Worm (Caenorhabditis elegans): ENCODE measurements around the gene smvt-1.

The smvt-1 gene

ce11 chrX:2591586-2592000 lies 42.8 kb upstream of the smvt-1 start (continued):
- TF ChIP-seq irx-1 (tag; optimal IDR thresholded peaks at IDR 0.05): peak; percentile 47
- TF ChIP-seq jun-1 (tag; optimal IDR thresholded peaks at IDR 0.05): peak; percentile 42
- no peak; the same call in 1 of the 2 replicates for TF ChIP-seq isw-1 (GFP tag; IDR thresholded peaks at IDR 0.05)
- TF ChIP-seq nhr-20 (tag; optimal IDR thresholded peaks at IDR 0.05): peak; percentile 88
- no peak for TF ChIP-seq C04F5.9 (tag; optimal IDR thresholded peaks at IDR 0.05)
- TF ChIP-seq zag-1 (tag; optimal IDR thresholded peaks at IDR 0.05): no peak
- peak; percentile 76 for TF ChIP-seq tbx-2 (tag; optimal IDR thresholded peaks at IDR 0.05)
- peak; percentile 97 for TF ChIP-seq blmp-1 (tag; optimal IDR thresholded peaks at IDR 0.05)
- peak; percentile 49 for TF ChIP-seq xbp-1 (tag; optimal IDR thresholded peaks at IDR 0.05)
- no peak for TF ChIP-seq pax-3 (tag; optimal IDR thresholded peaks at IDR 0.05)
- no peak for TF ChIP-seq hlh-4 (tag; optimal IDR thresholded peaks at IDR 0.05)
- TF ChIP-seq nhr-28 (tag; optimal IDR thresholded peaks at IDR 0.05): no peak
- no peak for TF ChIP-seq efl-3 (GFP tag; optimal IDR thresholded peaks at IDR 0.05)
- TF ChIP-seq elt-2 (tag; optimal IDR thresholded peaks at IDR 0.05): no peak
- peak; percentile 73 for TF ChIP-seq swsn-7 (tag; optimal IDR thresholded peaks at IDR 0.05)
- TF ChIP-seq nhr-47 (tag; optimal IDR thresholded peaks at IDR 0.05): peak; percentile 53
- TF ChIP-seq nhr-71 (tag; optimal IDR thresholded peaks at IDR 0.05): peak; percentile 85
- TF ChIP-seq fkh-10 (GFP tag; optimal IDR thresholded peaks at IDR 0.05): no peak
- TF ChIP-seq unc-86 (tag; optimal IDR thresholded peaks at IDR 0.05): no peak
- TF ChIP-seq elt-3 (tag; optimal IDR thresholded peaks at IDR 0.05): peak in 2 of 6 experiments; percentile 44
- TF ChIP-seq sptf-1 (tag; optimal IDR thresholded peaks at IDR 0.05): no peak
- TF ChIP-seq aha-1 (tag; optimal IDR thresholded peaks at IDR 0.05): no peak
- TF ChIP-seq ets-5 (GFP tag; IDR thresholded peaks at IDR 0.05): no peak
- no peak for TF ChIP-seq dsc-1 (tag; optimal IDR thresholded peaks at IDR 0.05)
- TF ChIP-seq ama-1 (optimal IDR thresholded peaks at IDR 0.05): no peak
- TF ChIP-seq fkh-4 (tag; optimal IDR thresholded peaks at IDR 0.05; ENCODE audit: borderline replicate concordance): no peak
- no peak for TF ChIP-seq ceh-8 (GFP tag; optimal IDR thresholded peaks at IDR 0.05)
- TF ChIP-seq F16B12.6 (tag; optimal IDR thresholded peaks at IDR 0.05): no peak
- no peak for TF ChIP-seq sup-37 (GFP tag; optimal IDR thresholded peaks at IDR 0.05)
- peak; percentile 96 for TF ChIP-seq nhr-85 (tag)
- TF ChIP-seq mab-9 (GFP tag; IDR thresholded peaks at IDR 0.05): no peak
- peak; percentile 48 for TF ChIP-seq C16A3.4 (tag; optimal IDR thresholded peaks at IDR 0.05)
- TF ChIP-seq hpl-2 (GFP tag; optimal IDR thresholded peaks at IDR 0.05): no peak
- no peak for TF ChIP-seq tlp-1 (tag; optimal IDR thresholded peaks at IDR 0.05)
- TF ChIP-seq vab-15 (tag; optimal IDR thresholded peaks at IDR 0.05): no peak
- no peak for TF ChIP-seq pqm-1 (tag; optimal IDR thresholded peaks at IDR 0.05)
- TF ChIP-seq fos-1 (tag; optimal IDR thresholded peaks at IDR 0.05): no peak
- TF ChIP-seq unc-62 (GFP tag; optimal IDR thresholded peaks at IDR 0.05): no peak
- TF ChIP-seq lin-35 (GFP tag; optimal IDR thresholded peaks at IDR 0.05): peak; percentile 54 to 61
- TF ChIP-seq dpl-1 (GFP tag; optimal IDR thresholded peaks at IDR 0.05): peak; percentile 30 to 42 (median 38)
- TF ChIP-seq nhr-19 (GFP tag; conservative IDR thresholded peaks at IDR 0.05): peak; percentile 68
- peak; percentile 93 for TF ChIP-seq lin-14 (GFP tag; optimal IDR thresholded peaks at IDR 0.05)
- peak; percentile 40 for TF ChIP-seq ztf-4 (tag; optimal IDR thresholded peaks at IDR 0.05)
- peak; percentile 56 for TF ChIP-seq nhr-90 (tag; optimal IDR thresholded peaks at IDR 0.05; ENCODE audit: poor library complexity)
- no peak for TF ChIP-seq alr-1 (tag; optimal IDR thresholded peaks at IDR 0.05; ENCODE audit: borderline replicate concordance)
- TF ChIP-seq grh-1 (GFP tag; IDR thresholded peaks at IDR 0.05): peak; percentile 52
- TF ChIP-seq lin-39 (tag; optimal IDR thresholded peaks at IDR 0.05): no peak
- TF ChIP-seq nhr-84 (tag; optimal IDR thresholded peaks at IDR 0.05): peak; percentile 8
- TF ChIP-seq lin-15B (tag; optimal IDR thresholded peaks at IDR 0.05): no peak
- TF ChIP-seq efl-1 (optimal IDR thresholded peaks at IDR 0.05): peak; percentile 8 to 41
- TF ChIP-seq efl-1 (GFP tag; optimal IDR thresholded peaks at IDR 0.05 in 1 of 2): peak in 1 of 2 experiments; percentile 28
- TF ChIP-seq Y116A8C.19 (tag; optimal IDR thresholded peaks at IDR 0.05; ENCODE audit: borderline replicate concordance): no peak
- TF ChIP-seq snpc-4 (tag; optimal IDR thresholded peaks at IDR 0.05): no peak
- TF ChIP-seq hlh-17 (GFP tag; optimal IDR thresholded peaks at IDR 0.05; ENCODE audit: borderline replicate concordance): no peak

Measured in whole organism, L1 larva.